Worm (Caenorhabditis elegans): Measurements from ENCODE around the gene C17H12.37.

Gene C17H12.37

ce11 chrIV:6777156-6777555 is 27.8 kb upstream of the C17H12.37 start:
- no peak for TF ChIP-seq scrt-1 (GFP tag; IDR thresholded peaks at IDR 0.05)
- no peak for TF ChIP-seq ceh-13 (GFP tag; optimal IDR thresholded peaks at IDR 0.05)
- no peak for TF ChIP-seq F13C5.2 (tag; optimal IDR thresholded peaks at IDR 0.05)

DNA sequence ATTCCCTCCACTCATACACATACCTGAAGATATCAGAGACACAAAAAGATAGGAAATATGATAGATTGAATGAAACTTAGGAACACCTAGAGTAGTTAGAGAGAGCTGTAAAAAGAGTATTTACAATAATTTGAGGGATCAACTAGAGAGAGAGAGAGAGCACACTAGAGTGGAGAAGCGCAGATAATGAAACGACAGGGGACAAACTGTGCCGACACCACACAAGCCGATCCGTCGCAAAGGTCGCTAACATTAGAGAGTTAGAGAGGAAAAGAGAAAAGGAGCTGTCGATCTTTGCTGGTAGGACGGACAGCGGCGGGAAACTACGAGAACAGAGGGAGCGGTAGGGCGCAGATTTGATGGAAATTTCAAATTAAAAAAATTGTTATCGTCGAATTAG is 19.8 kb upstream of the C17H12.37 start, which contains the start of gene dyci-1:
TSS of gene dyci-1 (minus strand) at position 122 of the 400 bp plus-strand sequence.
- TF ChIP-seq hmg-4 (GFP tag; optimal IDR thresholded peaks at IDR 0.05): no peak
- no peak for TF ChIP-seq tbx-37 (GFP tag; conservative IDR thresholded peaks at IDR 0.05)
- TF ChIP-seq ceh-36 (tag; optimal IDR thresholded peaks at IDR 0.05): no peak
- TF ChIP-seq B0310.2 (tag; optimal IDR thresholded peaks at IDR 0.05): no peak
- TF ChIP-seq ets-7 (tag; optimal IDR thresholded peaks at IDR 0.05): no peak
- no peak for TF ChIP-seq sea-1 (GFP tag; conservative IDR thresholded peaks at IDR 0.05)
- TF ChIP-seq flt-1 (GFP tag; IDR thresholded peaks at IDR 0.05): no peak
- TF ChIP-seq hmbx-1 (tag; optimal IDR thresholded peaks at IDR 0.05): no peak
- no peak for TF ChIP-seq ceh-13 (GFP tag; optimal IDR thresholded peaks at IDR 0.05)
- no peak for TF ChIP-seq tra-4 (tag; optimal IDR thresholded peaks at IDR 0.05)
- TF ChIP-seq pes-1 (GFP tag; IDR thresholded peaks at IDR 0.05): no peak
- TF ChIP-seq ama-1 (optimal IDR thresholded peaks at IDR 0.05): no peak

DNA sequence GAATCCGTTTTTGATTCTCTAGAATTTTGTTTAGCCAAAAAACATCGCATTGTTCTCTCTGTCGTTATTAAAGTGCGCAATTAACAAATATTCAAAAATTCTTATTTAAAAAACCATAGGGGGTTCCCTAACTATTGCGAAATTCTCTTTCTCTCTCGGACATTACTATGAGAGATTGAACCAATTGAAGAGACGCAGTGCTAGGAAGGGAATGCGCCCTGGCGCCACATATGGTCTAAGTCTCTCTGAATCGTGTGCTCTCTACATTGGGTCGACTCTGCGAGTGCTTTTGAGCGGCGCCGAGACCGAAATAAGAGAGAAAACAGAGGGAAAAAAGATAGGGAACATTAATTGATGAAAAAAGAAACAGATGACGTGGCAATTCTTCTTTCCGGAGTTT is 19.0 kb upstream of the C17H12.37 start:
- TF ChIP-seq hnd-1 (tag; optimal IDR thresholded peaks at IDR 0.05): no peak
- no peak for TF ChIP-seq tra-4 (tag; optimal IDR thresholded peaks at IDR 0.05)
- no peak for TF ChIP-seq ama-1 (optimal IDR thresholded peaks at IDR 0.05)
- TF ChIP-seq B0310.2 (tag; optimal IDR thresholded peaks at IDR 0.05): no peak
- TF ChIP-seq F13C5.2 (tag; optimal IDR thresholded peaks at IDR 0.05): no peak
- no peak for TF ChIP-seq tbx-37 (GFP tag; conservative IDR thresholded peaks at IDR 0.05)
- no peak for TF ChIP-seq aly-1 (tag; optimal IDR thresholded peaks at IDR 0.05)
- no peak for TF ChIP-seq flt-1 (GFP tag; IDR thresholded peaks at IDR 0.05)
- TF ChIP-seq scrt-1 (GFP tag; IDR thresholded peaks at IDR 0.05): no peak
- no peak for TF ChIP-seq ceh-13 (GFP tag; optimal IDR thresholded peaks at IDR 0.05)
- TF ChIP-seq tbx-11 (GFP tag; IDR thresholded peaks at IDR 0.05): no peak
- no peak for TF ChIP-seq sea-1 (GFP tag; conservative IDR thresholded peaks at IDR 0.05)
- no peak for TF ChIP-seq ceh-36 (tag; optimal IDR thresholded peaks at IDR 0.05)
- no peak for TF ChIP-seq hmbx-1 (tag; optimal IDR thresholded peaks at IDR 0.05)
- TF ChIP-seq pes-1 (GFP tag; IDR thresholded peaks at IDR 0.05): no peak
- TF ChIP-seq ets-7 (tag; optimal IDR thresholded peaks at IDR 0.05): no peak
- no peak for TF ChIP-seq hmg-4 (GFP tag; optimal IDR thresholded peaks at IDR 0.05)

- TF ChIP-seq flt-1 (GFP tag; IDR thresholded peaks at IDR 0.05) (no peak), hnd-1 (tag; optimal IDR thresholded peaks at IDR 0.05) (no peak), F13C5.2 (tag; optimal IDR thresholded peaks at IDR 0.05) (no peak), scrt-1 (GFP tag; IDR thresholded peaks at IDR 0.05) (no peak), hmbx-1 (tag; optimal IDR thresholded peaks at IDR 0.05) (no peak), tbx-11 (GFP tag; IDR thresholded peaks at IDR 0.05) (no peak), ets-7 (tag; optimal IDR thresholded peaks at IDR 0.05) (no peak), ceh-36 (tag; optimal IDR thresholded peaks at IDR 0.05) (no peak), pes-1 (GFP tag; IDR thresholded peaks at IDR 0.05) (no peak), tbx-37 (GFP tag; conservative IDR thresholded peaks at IDR 0.05) (no peak), tra-4 (tag; optimal IDR thresholded peaks at IDR 0.05) (no peak), hmg-4 (GFP tag; optimal IDR thresholded peaks at IDR 0.05) (no peak), ceh-13 (GFP tag; optimal IDR thresholded peaks at IDR 0.05) (no peak), sea-1 (GFP tag; conservative IDR thresholded peaks at IDR 0.05) (no peak), B0310.2 (tag; optimal IDR thresholded peaks at IDR 0.05) (no peak), ama-1 (optimal IDR thresholded peaks at IDR 0.05) (no peak), aly-1 (tag; optimal IDR thresholded peaks at IDR 0.05) (no peak)
Observed at ce11 chrIV:6789950-6790349, 15.0 kb upstream of the C17H12.37 start.

ce11 chrIV:6790438-6791124 is 14.3 kb upstream of the C17H12.37 start, which contains the start of the genes C17H12.2 and vha-8:
Gene C17H12.2 (minus strand): TSS chrIV:6790488.
Gene vha-8 (plus strand): TSS chrIV:6791074.
- peak; percentile 48 for TF ChIP-seq hmg-4 (GFP tag; optimal IDR thresholded peaks at IDR 0.05)
- no peak for TF ChIP-seq tra-4 (tag; optimal IDR thresholded peaks at IDR 0.05)
- 0 out of 2 replicates have a peak, but pooled peaks have one; percentile 13 for TF ChIP-seq sea-1 (GFP tag; conservative IDR thresholded peaks at IDR 0.05)
- TF ChIP-seq flt-1 (GFP tag; IDR thresholded peaks at IDR 0.05): 0 out of 2 replicates have a peak, but pooled peaks have one; percentile 38
- TF ChIP-seq F13C5.2 (tag; optimal IDR thresholded peaks at IDR 0.05): peak; percentile 58
- 0 out of 2 replicates have a peak, but pooled peaks have one; percentile 15 for TF ChIP-seq tbx-37 (GFP tag; conservative IDR thresholded peaks at IDR 0.05)

ce11 chrIV:6792380-6793309 is 12.3 kb upstream of the C17H12.37 start:
- TF ChIP-seq ceh-13 (GFP tag; optimal IDR thresholded peaks at IDR 0.05): no peak
- TF ChIP-seq tra-4 (tag; optimal IDR thresholded peaks at IDR 0.05): no peak
- no peak for TF ChIP-seq aly-1 (tag; optimal IDR thresholded peaks at IDR 0.05)

DNA sequence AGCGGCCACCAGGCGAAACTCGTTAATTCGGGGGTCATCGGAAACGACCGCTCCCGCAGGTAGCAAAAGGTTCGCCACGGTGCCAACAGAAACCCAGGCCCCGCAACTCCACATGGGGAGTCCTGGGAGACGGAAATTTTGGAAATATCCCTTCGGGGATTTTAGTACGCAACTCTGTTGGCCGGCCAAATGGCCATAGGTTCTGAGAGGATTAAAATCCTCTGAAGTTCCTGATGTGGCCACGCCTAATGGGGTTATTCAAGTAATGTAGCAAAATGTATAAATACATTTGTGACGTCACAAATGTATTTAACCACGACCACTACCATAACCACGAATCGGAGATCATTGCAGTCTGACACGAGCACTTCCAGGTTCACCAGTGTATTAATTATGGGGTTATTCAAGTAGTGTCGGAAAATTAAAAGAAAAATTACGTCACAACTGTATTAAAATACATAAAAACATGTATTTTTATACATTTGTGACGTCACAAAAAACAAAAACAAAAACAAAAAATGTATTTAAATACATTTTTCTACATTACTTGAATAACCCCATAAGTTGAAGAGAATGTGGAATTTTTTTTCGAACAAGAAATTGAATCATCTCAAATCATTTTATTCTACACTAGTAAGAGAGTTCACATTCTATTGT is 11.5 kb upstream of the C17H12.37 start:
- TF ChIP-seq aly-1 (tag; optimal IDR thresholded peaks at IDR 0.05): no peak
- no peak for TF ChIP-seq ama-1 (optimal IDR thresholded peaks at IDR 0.05)
- no peak for TF ChIP-seq F13C5.2 (tag; optimal IDR thresholded peaks at IDR 0.05)
- TF ChIP-seq hmg-4 (GFP tag; optimal IDR thresholded peaks at IDR 0.05): no peak
- no peak for TF ChIP-seq flt-1 (GFP tag; IDR thresholded peaks at IDR 0.05)
- TF ChIP-seq hnd-1 (tag; optimal IDR thresholded peaks at IDR 0.05): no peak
- TF ChIP-seq tra-4 (tag; optimal IDR thresholded peaks at IDR 0.05): no peak
- TF ChIP-seq ets-7 (tag; optimal IDR thresholded peaks at IDR 0.05): no peak
- TF ChIP-seq hmbx-1 (tag; optimal IDR thresholded peaks at IDR 0.05): no peak
- no peak for TF ChIP-seq ceh-36 (tag; optimal IDR thresholded peaks at IDR 0.05)
- no peak for TF ChIP-seq ceh-13 (GFP tag; optimal IDR thresholded peaks at IDR 0.05)
- TF ChIP-seq sea-1 (GFP tag; conservative IDR thresholded peaks at IDR 0.05): no peak
- no peak for TF ChIP-seq tbx-11 (GFP tag; IDR thresholded peaks at IDR 0.05)
- no peak for TF ChIP-seq tbx-37 (GFP tag; conservative IDR thresholded peaks at IDR 0.05)
- no peak for TF ChIP-seq B0310.2 (tag; optimal IDR thresholded peaks at IDR 0.05)
- TF ChIP-seq scrt-1 (GFP tag; IDR thresholded peaks at IDR 0.05): no peak
- no peak for TF ChIP-seq pes-1 (GFP tag; IDR thresholded peaks at IDR 0.05)

Data from whole organism, early embryonic.